Fruit fly (Drosophila melanogaster) whole organism, prepupa: ENCODE data around the gene lovit.

Experiments used
- CG10669 ChIP-seq: fragments of 200-800 bp; sonication (Bioruptor generic); optimal IDR thresholded peaks from 3 replicates; lab custom pipeline; 2018; ENCODE audit warnings: missing biosample characterization, mild to moderate bottlenecking, missing genetic modification characterization, moderate library complexity
- CG11294 ChIP-seq: fragments of 200-800 bp; sonication (Bioruptor generic); IDR thresholded peaks from 2 replicates; pipeline ENCODE4 v1.3.6; 2022; ENCODE audit warnings: missing biosample characterization, missing genetic modification characterization
- CG15336 ChIP-seq: fragments of 200-800 bp; sonication (Bioruptor generic); IDR thresholded peaks from 2 replicates; pipeline ENCODE4 v1.3.6; 2022; ENCODE audit warnings: missing biosample characterization, missing genetic modification characterization
- CG1621 ChIP-seq: fragments of 200-800 bp; sonication (Bioruptor generic); optimal IDR thresholded peaks from 3 replicates; lab custom pipeline; 2018; ENCODE audit warnings: missing biosample characterization, mild to moderate bottlenecking, missing genetic modification characterization
- CG3032 ChIP-seq: fragments of 200-800 bp; optimal IDR thresholded peaks from 2 replicates; lab custom pipeline; 2019; ENCODE audit warnings: missing biosample characterization, mild to moderate bottlenecking, missing genetic modification characterization, moderate library complexity
- CG31627 ChIP-seq: fragments of 200-800 bp; sonication (Bioruptor generic); optimal IDR thresholded peaks from 3 replicates; lab custom pipeline; 2016; ENCODE audit warnings: missing biosample characterization, missing genetic modification characterization
- CG32006 ChIP-seq: fragments of 200-800 bp; sonication (Bioruptor generic); optimal IDR thresholded peaks from 3 replicates; lab custom pipeline; 2017; ENCODE audit warnings: missing biosample characterization, mild to moderate bottlenecking, missing genetic modification characterization
- CG6163 ChIP-seq: fragments of 200-800 bp; sonication (Bioruptor generic); IDR thresholded peaks from 3 replicates; pipeline ENCODE4 v1.3.6; 2022; ENCODE audit warnings: missing biosample characterization, missing genetic modification characterization
- CG8632 ChIP-seq: fragments of 200-800 bp; sonication (Bioruptor generic); optimal IDR thresholded peaks from 3 replicates; lab custom pipeline; 2016; ENCODE audit warnings: missing biosample characterization, missing genetic modification characterization
- Eip75B ChIP-seq: fragments of 200-800 bp; sonication (Bioruptor generic); optimal IDR thresholded peaks from 3 replicates; lab custom pipeline; 2016; ENCODE audit warnings: missing biosample characterization, missing genetic modification characterization
- Ets96B ChIP-seq: fragments of 200-800 bp; optimal IDR thresholded peaks from 2 replicates; lab custom pipeline; 2019; ENCODE audit warnings: missing biosample characterization, mild to moderate bottlenecking, missing genetic modification characterization, moderate library complexity
- Gug ChIP-seq: fragments of 200-800 bp; sonication (Bioruptor generic); IDR thresholded peaks from 2 replicates; pipeline ENCODE4 v1.3.6; 2022; ENCODE audit warnings: missing biosample characterization, missing genetic modification characterization
- Lpt ChIP-seq: fragments of 200-800 bp; sonication (Bioruptor generic); optimal IDR thresholded peaks from 3 replicates; lab custom pipeline; 2016; ENCODE audit warnings: missing biosample characterization, missing genetic modification characterization
- Smox ChIP-seq: fragments of 200-800 bp; sonication (Bioruptor generic); optimal IDR thresholded peaks from 3 replicates; lab custom pipeline; 2016; ENCODE audit warnings: missing biosample characterization, missing genetic modification characterization
- acj6 ChIP-seq: fragments of 200-800 bp; sonication (Bioruptor generic); optimal IDR thresholded peaks from 3 replicates; lab custom pipeline; 2016; ENCODE audit warnings: missing biosample characterization, missing genetic modification characterization
- esn ChIP-seq: fragments of 200-800 bp; sonication (Bioruptor generic); optimal IDR thresholded peaks from 2 replicates; lab custom pipeline; 2016; ENCODE audit warnings: missing biosample characterization, mild to moderate bottlenecking, missing genetic modification characterization, moderate library complexity
- fd85E ChIP-seq: fragments of 200-800 bp; sonication (Bioruptor generic); optimal IDR thresholded peaks from 3 replicates; lab custom pipeline; 2016; ENCODE audit warnings: missing biosample characterization, missing genetic modification characterization
- net ChIP-seq: fragments of 200-800 bp; sonication (Bioruptor generic); optimal IDR thresholded peaks from 3 replicates; lab custom pipeline; 2016; ENCODE audit warnings: missing biosample characterization, missing genetic modification characterization
- spab ChIP-seq: fragments of 200-800 bp; sonication (Bioruptor generic); optimal IDR thresholded peaks from 2 replicates; lab custom pipeline; 2017; ENCODE audit warnings: missing biosample characterization, mild to moderate bottlenecking, missing genetic modification characterization, missing genetic modification reagents
- svp ChIP-seq: fragments of 200-800 bp; sonication (Bioruptor generic); peaks from one replicate; lab custom pipeline; 2016; ENCODE audit warnings: missing biosample characterization, missing genetic modification characterization

lovit gene

dm6 chr3L:25670880-25671279 is at the start of gene lovit:
Gene lovit, minus strand, starts transcription at chr3L:25670980.
- TF ChIP-seq CG6163 (GFP tag; lab: Robert Waterston, UW) (no peak), acj6 (GFP tag; lab: Kevin White, UChicago) (no peak), Smox (no peak), Eip75B (GFP tag; lab: Kevin White, UChicago) (no peak), esn (GFP tag; lab: Kevin White, UChicago) (no peak), CG8632 (GFP tag; lab: Kevin White, UChicago) (no peak), CG10669 (GFP tag; lab: Kevin White, UChicago) (no peak), Gug (no peak), Ets96B (tag; lab: Kevin White, UChicago) (no peak), spab (no peak), CG3032 (tag; lab: Kevin White, UChicago) (no peak), Lpt (GFP tag; lab: Kevin White, UChicago) (no peak), CG32006 (GFP tag; lab: Kevin White, UChicago) (no peak), CG1621 (no peak)

dm6 chr3L:25675529-25675928 is 4.7 kb upstream of the lovit start:
- no peak for TF ChIP-seq net (GFP tag; lab: Kevin White, UChicago)
- TF ChIP-seq fd85E (GFP tag; lab: Kevin White, UChicago), result no peak
- no peak for TF ChIP-seq CG31627 (GFP tag; lab: Kevin White, UChicago)
- no peak for TF ChIP-seq CG11294 (GFP tag; lab: Robert Waterston, UW)
- TF ChIP-seq svp (GFP tag; lab: Kevin White, UChicago), result peak; percentile 7

dm6 chr3L:25229896-25230295 is 440.9 kb downstream of the lovit start:
- TF ChIP-seq svp (GFP tag; lab: Kevin White, UChicago), result peak; percentile 8
- TF ChIP-seq CG15336 (GFP tag; lab: Robert Waterston, UW), result no peak
- TF ChIP-seq, all 60 proteins: peak for 1
